Worm (Caenorhabditis elegans): ENCODE measurements around the gene him-8.

DNA sequence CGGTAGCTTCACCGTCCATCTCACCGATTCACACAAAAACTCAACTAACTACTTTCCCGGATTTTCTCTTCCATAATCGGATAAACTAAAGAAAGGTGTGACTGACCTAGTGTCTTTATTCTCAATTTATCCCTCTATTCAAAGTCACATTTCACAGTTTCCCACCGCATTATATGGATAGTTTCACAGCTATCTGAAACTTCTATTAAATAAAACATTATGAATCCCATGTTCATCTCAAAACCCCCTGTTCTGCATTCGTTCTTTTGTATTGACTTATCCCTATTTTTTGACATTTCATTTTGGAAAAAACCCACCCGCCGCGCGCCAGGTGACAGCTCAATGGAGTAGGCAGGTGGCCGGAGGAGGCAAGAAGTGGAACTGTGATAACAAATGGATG lies 6.1 kb downstream of the him-8 start:
- no peak for TF ChIP-seq unc-62 (GFP tag; optimal IDR thresholded peaks at IDR 0.05)
- no peak for TF ChIP-seq snpc-4 (tag; optimal IDR thresholded peaks at IDR 0.05)
- TF ChIP-seq elt-3 (tag; optimal IDR thresholded peaks at IDR 0.05), result no peak
- no peak for TF ChIP-seq nhr-237 (tag; optimal IDR thresholded peaks at IDR 0.05)
- no peak for TF ChIP-seq pha-4 (tag; optimal IDR thresholded peaks at IDR 0.05)
- TF ChIP-seq lin-32 (GFP tag; optimal IDR thresholded peaks at IDR 0.05), result no peak
- TF ChIP-seq mls-2 (tag; optimal IDR thresholded peaks at IDR 0.05), result no peak
- TF ChIP-seq ztf-11 (tag; optimal IDR thresholded peaks at IDR 0.05), result no peak
- no peak for TF ChIP-seq tbx-8 (GFP tag; optimal IDR thresholded peaks at IDR 0.05)
- TF ChIP-seq flh-1 (GFP tag; optimal IDR thresholded peaks at IDR 0.05), result no peak
- no peak for TF ChIP-seq lsy-2 (tag; optimal IDR thresholded peaks at IDR 0.05)

Measured in whole organism, mixed stage, embryonic.